Worm (Caenorhabditis elegans) whole organism, L1 larva: Measurements from ENCODE around the gene Y46G5A.18.

Source experiments
- C04F5.9 ChIP-seq: sonication (generic microtip); optimal IDR thresholded peaks from 2 replicates; lab custom pipeline; 2016; ENCODE audit warnings: missing genetic modification characterization, missing compliant biosample characterization
- C34B4.2 ChIP-seq: sonication (generic microtip); optimal IDR thresholded peaks from 2 replicates; lab custom pipeline; 2017; ENCODE audit warnings: mild to moderate bottlenecking, missing genetic modification characterization, missing compliant biosample characterization
- F16B12.6 ChIP-seq: fragments of 150-350 bp; optimal IDR thresholded peaks from 2 replicates; lab custom pipeline; 2014; ENCODE audit warnings: missing biosample characterization, missing genetic modification characterization
- ama-1 ChIP-seq: fragments of 150-350 bp; optimal IDR thresholded peaks from 2 replicates; lab custom pipeline; 2014
- blmp-1 ChIP-seq: fragments of 150-350 bp; optimal IDR thresholded peaks from 2 replicates; lab custom pipeline; 2014; ENCODE audit warnings: missing biosample characterization, missing genetic modification characterization
- ceh-8 ChIP-seq: fragments of 200-800 bp; sonication (Bioruptor generic); optimal IDR thresholded peaks from 2 replicates; lab custom pipeline; 2018; ENCODE audit warnings: mild to moderate bottlenecking, missing genetic modification characterization, moderate library complexity, missing compliant biosample characterization
- ceh-82 ChIP-seq, 3 experiments: fragments of 150-350 bp in 1 of 3; sonication (generic microtip) in 2 of 3; optimal IDR thresholded peaks; 2 replicates each; lab custom pipeline; 2014 to 2017; ENCODE audit warnings: missing biosample characterization in 3 of 3, missing genetic modification characterization in 3 of 3
- ceh-88 ChIP-seq: fragments of 200-800 bp; sonication (Bioruptor generic); IDR thresholded peaks from 2 replicates; pipeline ENCODE4 v1.3.6; 2022; ENCODE audit warnings: missing genetic modification characterization, missing compliant biosample characterization
- dpl-1 ChIP-seq, 3 experiments: fragments of 150-350 bp in 2 of 3; sonication (generic microtip) in 1 of 3; optimal IDR thresholded peaks; 2 replicates each; lab custom pipeline; 2014 to 2017; ENCODE audit warnings: missing biosample characterization in 3 of 3, missing genetic modification characterization in 3 of 3, missing genetic modification reagents in 3 of 3
- dsc-1 ChIP-seq: sonication (generic microtip); optimal IDR thresholded peaks from 2 replicates; lab custom pipeline; 2016; ENCODE audit warnings: mild to moderate bottlenecking, missing genetic modification characterization, missing compliant biosample characterization
- efl-1 ChIP-seq, 4 experiments: fragments of 150-350 bp; optimal IDR thresholded peaks in 3 of 4; peaks in 1 of 4; 1 replicate in 1 of 4; 2 replicates in 3 of 4; lab custom pipeline; 2014; ENCODE audit warnings: missing biosample characterization in 2 of 4, missing genetic modification characterization in 2 of 4, missing genetic modification reagents in 2 of 4
- egl-13 ChIP-seq: sonication (generic microtip); optimal IDR thresholded peaks from 2 replicates; lab custom pipeline; 2016; ENCODE audit warnings: missing genotype, missing genetic modification reagents, missing genetic modification characterization, missing compliant biosample characterization
- egl-27 ChIP-seq, 2 experiments: fragments of 150-350 bp in 1 of 2; sonication (generic microtip); optimal IDR thresholded peaks; 3 replicates each; lab custom pipeline; 2017 to 2018; ENCODE audit warnings: missing biosample characterization in 2 of 2, missing genetic modification characterization in 2 of 2, missing genetic modification reagents in 2 of 2
- elt-2 ChIP-seq: sonication (generic microtip); optimal IDR thresholded peaks from 2 replicates; lab custom pipeline; 2016; ENCODE audit warnings: missing genetic modification characterization, mild to moderate bottlenecking, inconsistent platforms, missing compliant biosample characterization, missing genetic modification reagents
- elt-3 ChIP-seq, 6 experiments: fragments of 150-350 bp in 1 of 6; sonication (generic microtip); optimal IDR thresholded peaks; 2 replicates each; lab custom pipeline; 2017 to 2018; ENCODE audit warnings: missing biosample characterization in 6 of 6, missing genetic modification characterization in 6 of 6, inconsistent platforms in 1 of 6
- ets-5 ChIP-seq: fragments of 200-800 bp; sonication (Bioruptor generic); IDR thresholded peaks from 2 replicates; pipeline ENCODE4 v1.3.6; 2022; ENCODE audit warnings: missing genetic modification characterization, missing compliant biosample characterization
- irx-1 ChIP-seq: sonication (generic microtip); optimal IDR thresholded peaks from 2 replicates; lab custom pipeline; 2016; ENCODE audit warnings: missing genetic modification characterization, missing compliant biosample characterization
- isw-1 ChIP-seq: fragments of 200-800 bp; sonication (Bioruptor generic); IDR thresholded peaks from 2 replicates; pipeline ENCODE4 v1.3.6; 2022; ENCODE audit warnings: missing genetic modification characterization, missing compliant biosample characterization
- lin-13 ChIP-seq: fragments of 150-350 bp; optimal IDR thresholded peaks from 2 replicates; lab custom pipeline; 2014; ENCODE audit warnings: missing biosample characterization, missing genetic modification reagents, missing genetic modification characterization
- lin-14 ChIP-seq: fragments of 200-800 bp; sonication (Bioruptor generic); optimal IDR thresholded peaks from 2 replicates; lab custom pipeline; 2018; ENCODE audit warnings: mild to moderate bottlenecking, missing genetic modification characterization, moderate library complexity, missing compliant biosample characterization
- lin-15B ChIP-seq: fragments of 150-350 bp; sonication (generic microtip); optimal IDR thresholded peaks from 3 replicates; lab custom pipeline; 2014; ENCODE audit warnings: missing biosample characterization, missing genetic modification characterization
- lir-3 ChIP-seq: sonication (generic microtip); optimal IDR thresholded peaks from 2 replicates; lab custom pipeline; 2016; ENCODE audit warnings: mild to moderate bottlenecking, missing genetic modification characterization, moderate library complexity, missing compliant biosample characterization; ENCODE audit not compliant: poor library complexity
- lsy-2 ChIP-seq, 2 experiments: fragments of 150-350 bp; optimal IDR thresholded peaks; 2 replicates each; lab custom pipeline; 2014; ENCODE audit warnings: missing biosample characterization in 2 of 2, missing genetic modification characterization in 2 of 2
- mab-9 ChIP-seq: fragments of 200-800 bp; sonication (Bioruptor generic); IDR thresholded peaks from 2 replicates; pipeline ENCODE4 v1.3.6; 2022; ENCODE audit warnings: missing genetic modification reagents, missing genetic modification characterization, missing compliant biosample characterization
- mdl-1 ChIP-seq, 2 experiments: fragments of 150-350 bp; optimal IDR thresholded peaks; 2 replicates each; lab custom pipeline; 2014 to 2017; ENCODE audit warnings: missing biosample characterization in 2 of 2, missing genetic modification characterization in 2 of 2, inconsistent platforms in 1 of 2
- nhr-19 ChIP-seq: fragments of 200-800 bp; sonication (Bioruptor generic); conservative IDR thresholded peaks from 2 replicates; pipeline ENCODE4 v1.3.6; 2022; ENCODE audit warnings: missing genetic modification characterization, missing compliant biosample characterization
- nhr-20 ChIP-seq: sonication (generic microtip); optimal IDR thresholded peaks from 2 replicates; lab custom pipeline; 2016; ENCODE audit warnings: mild to moderate bottlenecking, missing genetic modification characterization, missing compliant biosample characterization
- nhr-28 ChIP-seq: fragments of 150-350 bp; optimal IDR thresholded peaks from 2 replicates; lab custom pipeline; 2014; ENCODE audit warnings: missing biosample characterization, missing genetic modification characterization
- nhr-47 ChIP-seq: sonication (generic microtip); optimal IDR thresholded peaks from 2 replicates; lab custom pipeline; 2016; ENCODE audit warnings: mild to moderate bottlenecking, missing genetic modification characterization, moderate library complexity, missing compliant biosample characterization
- nhr-71 ChIP-seq: sonication (generic microtip); optimal IDR thresholded peaks from 2 replicates; lab custom pipeline; 2016; ENCODE audit warnings: mild to moderate bottlenecking, missing genetic modification characterization, moderate library complexity, missing compliant biosample characterization
- nhr-85 ChIP-seq: sonication (generic microtip); peaks from one replicate; lab custom pipeline; 2016; ENCODE audit warnings: missing genetic modification characterization, inconsistent platforms, missing compliant biosample characterization
- nhr-90 ChIP-seq: sonication (generic microtip); optimal IDR thresholded peaks from 2 replicates; lab custom pipeline; 2016; ENCODE audit warnings: mild to moderate bottlenecking, missing genetic modification characterization, missing compliant biosample characterization; ENCODE audit not compliant: poor library complexity
- pqm-1 ChIP-seq: sonication (generic microtip); optimal IDR thresholded peaks from 3 replicates; lab custom pipeline; 2017; ENCODE audit warnings: missing biosample characterization, missing genetic modification characterization
- skn-1 ChIP-seq: fragments of 150-350 bp; optimal IDR thresholded peaks from 2 replicates; lab custom pipeline; 2014; ENCODE audit warnings: missing biosample characterization, missing genetic modification characterization
- snu-23 ChIP-seq: sonication (generic microtip); optimal IDR thresholded peaks from 2 replicates; lab custom pipeline; 2016; ENCODE audit warnings: missing genetic modification characterization, missing compliant biosample characterization
- sox-4 ChIP-seq: sonication (generic microtip); optimal IDR thresholded peaks from 2 replicates; lab custom pipeline; 2016; ENCODE audit warnings: missing genetic modification characterization, missing compliant biosample characterization
- sup-37 ChIP-seq: fragments of 200-800 bp; sonication (Bioruptor generic); optimal IDR thresholded peaks from 2 replicates; lab custom pipeline; 2018; ENCODE audit warnings: mild to moderate bottlenecking, missing genetic modification characterization, missing compliant biosample characterization
- swsn-7 ChIP-seq: sonication (generic microtip); optimal IDR thresholded peaks from 2 replicates; lab custom pipeline; 2016; ENCODE audit warnings: missing genetic modification characterization, missing compliant biosample characterization
- tbx-2 ChIP-seq: sonication (generic microtip); optimal IDR thresholded peaks from 2 replicates; lab custom pipeline; 2016; ENCODE audit warnings: missing genetic modification characterization, missing compliant biosample characterization
- tlp-1 ChIP-seq: fragments of 150-350 bp; optimal IDR thresholded peaks from 2 replicates; lab custom pipeline; 2014; ENCODE audit warnings: missing biosample characterization, missing genetic modification characterization
- unc-86 ChIP-seq: sonication (generic microtip); optimal IDR thresholded peaks from 2 replicates; lab custom pipeline; 2016; ENCODE audit warnings: missing genetic modification characterization, missing compliant biosample characterization
- unc-98 ChIP-seq: fragments of 200-800 bp; sonication (Bioruptor generic); IDR thresholded peaks from 2 replicates; pipeline ENCODE4 v1.3.6; 2022; ENCODE audit warnings: missing genetic modification characterization, missing compliant biosample characterization
- zip-4 ChIP-seq: fragments of 200-800 bp; sonication (Bioruptor generic); optimal IDR thresholded peaks from 2 replicates; lab custom pipeline; 2018; ENCODE audit warnings: mild to moderate bottlenecking, missing genetic modification characterization, moderate library complexity, missing compliant biosample characterization
- ztf-11 ChIP-seq, 2 experiments: sonication (generic microtip); optimal IDR thresholded peaks; 2 replicates each; lab custom pipeline; 2016 to 2017; ENCODE audit warnings: missing genetic modification characterization in 2 of 2, missing biosample characterization in 1 of 2, missing compliant biosample characterization in 1 of 2
- ztf-4 ChIP-seq: fragments of 150-350 bp; optimal IDR thresholded peaks from 2 replicates; lab custom pipeline; 2014; ENCODE audit warnings: missing biosample characterization, missing genetic modification characterization

The Y46G5A.18 gene

DNA sequence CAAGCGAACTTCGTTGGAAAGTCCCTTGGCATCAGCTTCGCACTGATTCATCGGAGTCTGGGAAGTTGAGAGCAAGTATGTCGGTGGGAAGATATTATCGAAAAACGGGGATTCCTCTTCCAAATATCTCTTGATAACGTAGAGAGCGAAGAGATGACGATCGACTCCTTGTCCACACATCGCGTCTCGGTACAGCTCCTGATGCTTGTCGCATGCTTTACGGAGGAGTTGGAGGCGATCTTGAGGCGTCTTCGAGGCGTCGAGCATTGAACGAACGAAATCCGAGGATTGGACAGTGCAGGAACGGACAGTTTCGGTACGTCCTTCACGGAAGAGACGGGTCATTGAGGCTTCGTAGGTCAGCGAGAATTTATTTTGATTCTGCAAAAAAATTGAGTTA is 15.6 kb downstream of the Y46G5A.18 start:
- TF ChIP-seq tbx-2 (tag; lab: Kevin White, UChicago) (no peak), pqm-1 (tag; lab: Kevin White, UChicago) (no peak), nhr-71 (tag; lab: Kevin White, UChicago) (no peak), snu-23 (GFP tag; lab: Kevin White, UChicago) (no peak), unc-98 (GFP tag; lab: Robert Waterston, UW) (no peak), mab-9 (no peak), nhr-85 (tag; lab: Kevin White, UChicago) (no peak), egl-27 (tag; optimal IDR thresholded peaks at IDR 0.05; lab: Kevin White, UChicago) (no peak), zip-4 (GFP tag; lab: Kevin White, UChicago) (no peak), ama-1 (lab: Kevin White, UChicago) (no peak), lir-3 (tag; lab: Kevin White, UChicago) (no peak), irx-1 (no peak), lin-15B (tag; lab: Kevin White, UChicago) (no peak), C34B4.2 (tag; lab: Kevin White, UChicago) (no peak), elt-3 (tag; optimal IDR thresholded peaks at IDR 0.05; lab: Kevin White, UChicago) (no peak), elt-2 (no peak)

- TF ChIP-seq mdl-1 (tag; optimal IDR thresholded peaks at IDR 0.05; lab: Kevin White, UChicago) = no peak
- TF ChIP-seq tlp-1 (tag; lab: Kevin White, UChicago) = no peak
- TF ChIP-seq efl-1 (optimal IDR thresholded peaks at IDR 0.05; lab: Kevin White, UChicago) = no peak
- TF ChIP-seq efl-1 (GFP tag; optimal IDR thresholded peaks at IDR 0.05 in 1 of 2; lab: Kevin White, UChicago) = peak in 1 of 2 experiments; percentile 70
- TF ChIP-seq ets-5 (GFP tag; lab: Robert Waterston, UW) = no peak
- TF ChIP-seq ztf-4 = peak; percentile 2
- TF ChIP-seq sox-4 = no peak
- TF ChIP-seq swsn-7 (tag; lab: Kevin White, UChicago) = no peak
- TF ChIP-seq sup-37 (GFP tag; lab: Kevin White, UChicago) = peak; percentile 9
- no peak for TF ChIP-seq lin-14 (GFP tag; lab: Kevin White, UChicago)
- TF ChIP-seq unc-98 (GFP tag; lab: Robert Waterston, UW) = no peak
- TF ChIP-seq irx-1 = no peak
- no peak for TF ChIP-seq nhr-28
- no peak for TF ChIP-seq blmp-1
- TF ChIP-seq nhr-90 (tag; lab: Kevin White, UChicago) = no peak
- no peak for TF ChIP-seq nhr-47
- no peak for TF ChIP-seq nhr-20 (tag; lab: Kevin White, UChicago)
- TF ChIP-seq F16B12.6 (tag; lab: Kevin White, UChicago) = no peak
- TF ChIP-seq, all 84 proteins: peak for 3
These were observed 17.2 kb downstream of the Y46G5A.18 start, which contains the start of gene alkb-7 for ce11 chrII:12787831-12788248. TSS of gene alkb-7 (minus strand) at chrII:12788153.

DNA sequence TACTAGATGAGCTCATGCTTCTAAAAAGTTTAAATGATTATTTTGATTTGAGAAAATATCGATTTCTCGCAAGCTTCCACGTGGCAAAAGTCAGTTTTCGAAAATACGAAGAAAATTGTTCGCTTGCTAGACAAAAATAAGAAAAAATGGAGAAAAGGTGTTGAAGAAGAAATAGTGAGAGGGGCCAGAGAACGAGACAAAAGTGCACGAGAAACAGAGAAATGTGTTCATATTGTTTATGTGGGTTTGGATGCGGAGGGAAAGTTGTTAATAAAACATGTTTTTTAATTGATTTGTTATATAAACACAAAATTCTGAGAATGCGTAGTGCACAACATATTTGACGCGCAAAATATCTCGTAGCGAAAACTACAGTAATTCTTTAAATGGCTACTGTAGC is 19.7 kb downstream of the Y46G5A.18 start, which contains the start of gene Y46G5A.15:
Gene Y46G5A.15, minus strand, starts transcription at position 26 of the 400 bp plus-strand sequence.
- no peak for TF ChIP-seq dpl-1 (GFP tag; optimal IDR thresholded peaks at IDR 0.05; lab: Kevin White, UChicago)
- no peak for TF ChIP-seq efl-1 (optimal IDR thresholded peaks at IDR 0.05; lab: Kevin White, UChicago)
- TF ChIP-seq efl-1 (GFP tag; optimal IDR thresholded peaks at IDR 0.05 in 1 of 2; lab: Kevin White, UChicago) = peak in 1 of 2 experiments; percentile 30

- TF ChIP-seq unc-86 (tag; lab: Kevin White, UChicago) = peak; percentile 70
- peak; percentile 98 for TF ChIP-seq lin-13 (GFP tag; lab: Kevin White, UChicago)
- TF ChIP-seq tbx-2 (tag; lab: Kevin White, UChicago) = peak; percentile 69
- peak; percentile 16; the same call in 1 of the 2 replicates for TF ChIP-seq isw-1 (GFP tag; lab: Robert Waterston, UW)
- 0 out of 2 replicates have a peak, but pooled peaks have one; percentile 29 for TF ChIP-seq unc-98 (GFP tag; lab: Robert Waterston, UW)
- TF ChIP-seq nhr-20 (tag; lab: Kevin White, UChicago) = peak; percentile 71
- TF ChIP-seq nhr-71 (tag; lab: Kevin White, UChicago) = peak; percentile 86
- TF ChIP-seq skn-1 (tag; lab: Kevin White, UChicago) = peak; percentile 35
- 0 out of 2 replicates have a peak, but pooled peaks have one; percentile 37 for TF ChIP-seq mab-9
- TF ChIP-seq lsy-2 (tag; optimal IDR thresholded peaks at IDR 0.05; lab: Kevin White, UChicago) = peak; percentile 8 to 63
- peak; percentile 46 to 72 (median 56) for TF ChIP-seq ceh-82 (tag; optimal IDR thresholded peaks at IDR 0.05; lab: Kevin White, UChicago)
- TF ChIP-seq nhr-47 = peak; percentile 84
- peak; percentile 80 for TF ChIP-seq snu-23 (GFP tag; lab: Kevin White, UChicago)
- TF ChIP-seq ceh-88 = peak; percentile 54; the same call in 1 of the 2 replicates
- TF ChIP-seq ztf-11 (tag; optimal IDR thresholded peaks at IDR 0.05; lab: Kevin White, UChicago) = peak in 1 of 2 experiments; percentile 44
- TF ChIP-seq ceh-8 (GFP tag; lab: Kevin White, UChicago) = peak; percentile 81
- peak; percentile 27 for TF ChIP-seq C04F5.9 (tag; lab: Kevin White, UChicago)
- peak; percentile 66 for TF ChIP-seq dsc-1 (tag; lab: Kevin White, UChicago)
- peak; percentile 59 for TF ChIP-seq lin-15B (tag; lab: Kevin White, UChicago)
- peak; percentile 81 for TF ChIP-seq swsn-7 (tag; lab: Kevin White, UChicago)
- TF ChIP-seq nhr-85 (tag; lab: Kevin White, UChicago) = peak; percentile 64
- peak; percentile 86 for TF ChIP-seq nhr-19 (GFP tag; lab: Robert Waterston, UW)
- peak; percentile 25 for TF ChIP-seq egl-13 (tag; lab: Kevin White, UChicago)
These were observed 26.7 kb downstream of the Y46G5A.18 start for ce11 chrII:12778374-12778773.
